Worm (Caenorhabditis elegans): ENCODE data around the gene Y76B12C.8.

The Y76B12C.8 gene

ce11 chrIV:1992789-1993188, 13.0 kb downstream of the Y76B12C.8 start, which contains the start of gene xpc-1:
Gene xpc-1 (plus strand): TSS chrIV:1993089.
- TF ChIP-seq Y53G8AR.9 (GFP tag; conservative IDR thresholded peaks at IDR 0.05), result no peak

- TF ChIP-seq Y79H2A.3 (GFP tag; conservative IDR thresholded peaks at IDR 0.05) (no peak), mcd-1 (GFP tag; IDR thresholded peaks at IDR 0.05) (peak; percentile 71)
Measured at ce11 chrIV:1997762-1998161, 18.0 kb downstream of the Y76B12C.8 start.

ce11 chrIV:2002290-2002689, 22.5 kb downstream of the Y76B12C.8 start:
- TF ChIP-seq B0019.2 (GFP tag; conservative IDR thresholded peaks at IDR 0.05) (no peak), ama-1 (optimal IDR thresholded peaks at IDR 0.05) (no peak), ama-1 (GFP tag; optimal IDR thresholded peaks at IDR 0.05) (no peak), ceh-58 (GFP tag; IDR thresholded peaks at IDR 0.05) (no peak), egrh-3 (GFP tag; IDR thresholded peaks at IDR 0.05) (no peak), mxl-1 (tag; optimal IDR thresholded peaks at IDR 0.05) (no peak), atf-7 (tag; optimal IDR thresholded peaks at IDR 0.05) (no peak), mes-4 (tag; optimal IDR thresholded peaks at IDR 0.05) (no peak), gei-17 (GFP tag; optimal IDR thresholded peaks at IDR 0.05) (no peak), athp-1 (tag; optimal IDR thresholded peaks at IDR 0.05) (no peak), attf-5 (GFP tag; optimal IDR thresholded peaks at IDR 0.05) (no peak), nhr-27 (tag; optimal IDR thresholded peaks at IDR 0.05) (no peak)

ce11 chrIV:2008920-2009319, 29.1 kb downstream of the Y76B12C.8 start:
- no peak for TF ChIP-seq ztf-25 (GFP tag; IDR thresholded peaks at IDR 0.05)
- no peak for TF ChIP-seq lir-1 (GFP tag; conservative IDR thresholded peaks at IDR 0.05)
- no peak for TF ChIP-seq ets-4 (GFP tag; optimal IDR thresholded peaks at IDR 0.05)
- TF ChIP-seq ztf-28 (GFP tag; IDR thresholded peaks at IDR 0.05), result no peak
- TF ChIP-seq pha-4 (tag; optimal IDR thresholded peaks at IDR 0.05), result no peak
- no peak for TF ChIP-seq hmg-1.2 (GFP tag; IDR thresholded peaks at IDR 0.05)
- TF ChIP-seq pbrm-1 (GFP tag; IDR thresholded peaks at IDR 0.05), result no peak
- no peak for TF ChIP-seq sptf-2 (GFP tag; optimal IDR thresholded peaks at IDR 0.05)
- peak; percentile 39 for TF ChIP-seq madf-6 (GFP tag; IDR thresholded peaks at IDR 0.05)
- TF ChIP-seq him-1 (tag; optimal IDR thresholded peaks at IDR 0.05), result peak; percentile 100
- no peak for TF ChIP-seq die-1 (tag; optimal IDR thresholded peaks at IDR 0.05)
- TF ChIP-seq madf-3 (GFP tag; IDR thresholded peaks at IDR 0.05), result no peak
- no peak for TF ChIP-seq cebp-1 (GFP tag; IDR thresholded peaks at IDR 0.05)
- peak; percentile 26 for TF ChIP-seq cebp-1 (tag; optimal IDR thresholded peaks at IDR 0.05)
- no peak for TF ChIP-seq F57C9.4 (tag; optimal IDR thresholded peaks at IDR 0.05)
- TF ChIP-seq tbp1 (GFP tag; optimal IDR thresholded peaks at IDR 0.05), result no peak
- TF ChIP-seq ceh-27 (GFP tag; optimal IDR thresholded peaks at IDR 0.05), result no peak
- no peak for TF ChIP-seq mxl-1 (tag; optimal IDR thresholded peaks at IDR 0.05)
- no peak for TF ChIP-seq B0261.1 (tag; optimal IDR thresholded peaks at IDR 0.05)
- TF ChIP-seq snpc-4 (GFP tag; optimal IDR thresholded peaks at IDR 0.05), result no peak
- no peak for TF ChIP-seq snpc-4 (tag; optimal IDR thresholded peaks at IDR 0.05)
- TF ChIP-seq B0336.3 (GFP tag; IDR thresholded peaks at IDR 0.05), result peak; percentile 66
- TF ChIP-seq rec-8 (tag; optimal IDR thresholded peaks at IDR 0.05), result peak in 1 of 2 experiments; percentile 22
- TF ChIP-seq Y79H2A.3 (GFP tag; conservative IDR thresholded peaks at IDR 0.05), result no peak
- no peak for TF ChIP-seq mel-28 (tag; optimal IDR thresholded peaks at IDR 0.05; ENCODE audit: borderline replicate concordance)
- 0 out of 2 replicates have a peak, but pooled peaks have one; percentile 12 for TF ChIP-seq madf-8 (GFP tag; conservative IDR thresholded peaks at IDR 0.05)
- peak; percentile 21 for TF ChIP-seq lin-54 (GFP tag; optimal IDR thresholded peaks at IDR 0.05)
- TF ChIP-seq ZK185.1 (tag; optimal IDR thresholded peaks at IDR 0.05; ENCODE audit: poor library complexity, severe bottlenecking), result no peak
- TF ChIP-seq Y95B8A.8 (GFP tag; IDR thresholded peaks at IDR 0.05), result 0 out of 2 replicates have a peak, but pooled peaks have one; percentile 31
- TF ChIP-seq Y67H2A.10 (GFP tag; conservative IDR thresholded peaks at IDR 0.05), result no peak
- no peak for TF ChIP-seq aptf-3 (GFP tag; IDR thresholded peaks at IDR 0.05)
- TF ChIP-seq dox-1 (GFP tag; IDR thresholded peaks at IDR 0.05), result no peak
- no peak for TF ChIP-seq C17E4.6 (GFP tag; IDR thresholded peaks at IDR 0.05)

All from whole organism, young adult.